Worm (Caenorhabditis elegans): ENCODE results near the gene gtap-2.

Gene gtap-2

ce11 chrIII:9766175-9766574 lies 42.2 kb upstream of the gtap-2 start, which contains the start of gene cbp-1:
Gene cbp-1 (plus strand): TSS chrIII:9766509.
- TF ChIP-seq rnt-1 (tag; optimal IDR thresholded peaks at IDR 0.05): peak; percentile 80
- TF ChIP-seq zag-1 (tag; optimal IDR thresholded peaks at IDR 0.05): no peak
- no peak for TF ChIP-seq nhr-237 (tag; optimal IDR thresholded peaks at IDR 0.05)
- TF ChIP-seq nhr-85 (tag): peak; percentile 14
- no peak for TF ChIP-seq nhr-28 (tag; optimal IDR thresholded peaks at IDR 0.05)
- no peak for TF ChIP-seq nhr-76 (tag; optimal IDR thresholded peaks at IDR 0.05)
- TF ChIP-seq ama-1 (optimal IDR thresholded peaks at IDR 0.05): peak; percentile 72
- peak; percentile 32 for TF ChIP-seq tbx-2 (tag; optimal IDR thresholded peaks at IDR 0.05)
- TF ChIP-seq sup-37 (GFP tag; optimal IDR thresholded peaks at IDR 0.05): no peak
- TF ChIP-seq grh-1 (GFP tag; IDR thresholded peaks at IDR 0.05): no peak
- TF ChIP-seq dsc-1 (tag; optimal IDR thresholded peaks at IDR 0.05): peak; percentile 57
- no peak for TF ChIP-seq lin-15B (tag; optimal IDR thresholded peaks at IDR 0.05)
- TF ChIP-seq pqm-1 (tag; optimal IDR thresholded peaks at IDR 0.05): no peak
- no peak for TF ChIP-seq hlh-17 (GFP tag; optimal IDR thresholded peaks at IDR 0.05; ENCODE audit: borderline replicate concordance)
- peak; percentile 48 for TF ChIP-seq nhr-47 (tag; optimal IDR thresholded peaks at IDR 0.05)
- no peak for TF ChIP-seq efl-3 (GFP tag; optimal IDR thresholded peaks at IDR 0.05)
- no peak for TF ChIP-seq ztf-4 (tag; optimal IDR thresholded peaks at IDR 0.05)
- no peak for TF ChIP-seq tlp-1 (tag; optimal IDR thresholded peaks at IDR 0.05)
- TF ChIP-seq nhr-20 (tag; optimal IDR thresholded peaks at IDR 0.05): peak; percentile 36
- TF ChIP-seq C16A3.4 (tag; optimal IDR thresholded peaks at IDR 0.05): no peak
- TF ChIP-seq ces-1 (GFP tag; optimal IDR thresholded peaks at IDR 0.05): no peak
- no peak for TF ChIP-seq fkh-10 (GFP tag; optimal IDR thresholded peaks at IDR 0.05)
- TF ChIP-seq alr-1 (tag; optimal IDR thresholded peaks at IDR 0.05; ENCODE audit: borderline replicate concordance): no peak
- peak; percentile 25 for TF ChIP-seq xbp-1 (tag; optimal IDR thresholded peaks at IDR 0.05)
- TF ChIP-seq lin-39 (tag; optimal IDR thresholded peaks at IDR 0.05): peak; percentile 13
- no peak for TF ChIP-seq aha-1 (tag; optimal IDR thresholded peaks at IDR 0.05)
- TF ChIP-seq ceh-63 (GFP tag; optimal IDR thresholded peaks at IDR 0.05): no peak
- peak in 2 of 3 experiments; percentile 37 to 46 for TF ChIP-seq dpl-1 (GFP tag; optimal IDR thresholded peaks at IDR 0.05)
- no peak for TF ChIP-seq mep-1 (tag; optimal IDR thresholded peaks at IDR 0.05)
- no peak for TF ChIP-seq elt-2 (tag; optimal IDR thresholded peaks at IDR 0.05)
- TF ChIP-seq ceh-90 (tag; optimal IDR thresholded peaks at IDR 0.05): no peak
- no peak for TF ChIP-seq ceh-8 (GFP tag; optimal IDR thresholded peaks at IDR 0.05)
- peak; percentile 68 for TF ChIP-seq snu-23 (GFP tag; optimal IDR thresholded peaks at IDR 0.05)
- TF ChIP-seq sptf-1 (tag; optimal IDR thresholded peaks at IDR 0.05): no peak
- TF ChIP-seq unc-98 (GFP tag; IDR thresholded peaks at IDR 0.05): no peak
- TF ChIP-seq nhr-11 (tag; optimal IDR thresholded peaks at IDR 0.05): no peak
- no peak for TF ChIP-seq sox-4 (tag; optimal IDR thresholded peaks at IDR 0.05)
- no peak for TF ChIP-seq skn-1 (tag; optimal IDR thresholded peaks at IDR 0.05)
- no peak for TF ChIP-seq mef-2 (tag; optimal IDR thresholded peaks at IDR 0.05)
- TF ChIP-seq unc-62 (GFP tag; optimal IDR thresholded peaks at IDR 0.05): no peak
- peak; percentile 14 to 26 for TF ChIP-seq lin-35 (GFP tag; optimal IDR thresholded peaks at IDR 0.05)
- TF ChIP-seq nhr-90 (tag; optimal IDR thresholded peaks at IDR 0.05; ENCODE audit: poor library complexity): peak; percentile 38
- no peak for TF ChIP-seq C34B4.2 (tag; optimal IDR thresholded peaks at IDR 0.05)
- no peak for TF ChIP-seq ets-5 (GFP tag; IDR thresholded peaks at IDR 0.05)
- TF ChIP-seq nhr-19 (GFP tag; conservative IDR thresholded peaks at IDR 0.05): peak; percentile 49
- TF ChIP-seq vab-15 (tag; optimal IDR thresholded peaks at IDR 0.05): no peak
- TF ChIP-seq F16B12.6 (tag; optimal IDR thresholded peaks at IDR 0.05): no peak
- peak; percentile 12 for TF ChIP-seq jun-1 (tag; optimal IDR thresholded peaks at IDR 0.05)
- no peak for TF ChIP-seq egl-27 (tag; optimal IDR thresholded peaks at IDR 0.05)
- TF ChIP-seq hlh-4 (tag; optimal IDR thresholded peaks at IDR 0.05): no peak
- TF ChIP-seq ceh-88 (GFP tag; IDR thresholded peaks at IDR 0.05): no peak; the same call in 1 of the 2 replicates
- TF ChIP-seq fos-1 (tag; optimal IDR thresholded peaks at IDR 0.05): peak; percentile 8
- no peak for TF ChIP-seq hpl-2 (GFP tag; optimal IDR thresholded peaks at IDR 0.05)
- no peak for TF ChIP-seq pag-3 (tag; optimal IDR thresholded peaks at IDR 0.05; ENCODE audit: borderline replicate concordance, insufficient read depth)

Measured in whole organism, L1 larva.